Worm (Caenorhabditis elegans) whole organism, young adult: ENCODE results near the gene kin-9.

Experiments used
- B0019.2 ChIP-seq: fragments of 200-800 bp; sonication (Bioruptor generic); conservative IDR thresholded peaks from 2 replicates; pipeline ENCODE4 v1.3.6; 2022; ENCODE audit warnings: missing genetic modification reagents, missing genetic modification characterization, missing compliant biosample characterization
- B0261.1 ChIP-seq: sonication (generic microtip); optimal IDR thresholded peaks from 2 replicates; lab custom pipeline; 2016; ENCODE audit warnings: mild to moderate bottlenecking, missing genetic modification characterization, moderate library complexity, missing compliant biosample characterization
- B0336.3 ChIP-seq: fragments of 200-800 bp; sonication (Bioruptor generic); IDR thresholded peaks from 2 replicates; pipeline ENCODE4 v1.3.6; 2022; ENCODE audit warnings: missing genetic modification characterization, missing compliant biosample characterization
- C06A6.2 ChIP-seq: fragments of 200-800 bp; sonication (Bioruptor generic); conservative IDR thresholded peaks from 2 replicates; pipeline ENCODE4 v1.3.6; 2022; ENCODE audit warnings: missing genetic modification characterization, missing compliant biosample characterization
- D2030.7 ChIP-seq: fragments of 200-800 bp; sonication (Bioruptor generic); IDR thresholded peaks from 2 replicates; pipeline ENCODE4 v1.3.6; 2022; ENCODE audit warnings: missing genetic modification reagents, missing genetic modification characterization, missing compliant biosample characterization
- F10E7.11 ChIP-seq: sonication (generic microtip); optimal IDR thresholded peaks from 2 replicates; lab custom pipeline; 2017; ENCODE audit warnings: mild to moderate bottlenecking, missing genetic modification characterization, moderate library complexity, missing compliant biosample characterization
- F23B12.7 ChIP-seq: sonication (generic microtip); optimal IDR thresholded peaks from 2 replicates; lab custom pipeline; 2017; ENCODE audit warnings: missing genetic modification characterization, mild to moderate bottlenecking, missing compliant biosample characterization, antibody characterized with exemption, moderate library complexity; ENCODE audit not compliant: insufficient read depth
- F33H1.4 ChIP-seq: fragments of 200-800 bp; sonication (Bioruptor generic); IDR thresholded peaks from 2 replicates; pipeline ENCODE4 v1.3.6; 2022; ENCODE audit warnings: missing genetic modification reagents, missing genetic modification characterization, missing compliant biosample characterization
- F37B4.10 ChIP-seq: fragments of 200-800 bp; sonication (Bioruptor generic); IDR thresholded peaks from 2 replicates; pipeline ENCODE4 v1.3.6; 2022; ENCODE audit warnings: missing genetic modification characterization, missing compliant biosample characterization
- F55B11.4 ChIP-seq: sonication (generic microtip); optimal IDR thresholded peaks from 2 replicates; lab custom pipeline; 2016; ENCODE audit warnings: missing compliant biosample characterization, missing genetic modification characterization, borderline replicate concordance; ENCODE audit not compliant: insufficient read depth
- T26A5.8 ChIP-seq: sonication (generic microtip); optimal IDR thresholded peaks from 2 replicates; lab custom pipeline; 2016; ENCODE audit warnings: missing genetic modification characterization, missing compliant biosample characterization
- Y53G8AR.9 ChIP-seq: fragments of 200-800 bp; sonication (Bioruptor generic); conservative IDR thresholded peaks from 2 replicates; pipeline ENCODE4 v1.3.6; 2022; ENCODE audit warnings: missing genetic modification reagents, missing genetic modification characterization, missing compliant biosample characterization
- Y56A3A.18 ChIP-seq: fragments of 200-800 bp; sonication (Bioruptor generic); IDR thresholded peaks from 2 replicates; pipeline ENCODE4 v1.3.6; 2022; ENCODE audit warnings: missing genetic modification reagents, missing genetic modification characterization, missing compliant biosample characterization
- athp-1 ChIP-seq: sonication (generic microtip); optimal IDR thresholded peaks from 2 replicates; lab custom pipeline; 2017; ENCODE audit warnings: mild to moderate bottlenecking, missing genetic modification characterization, missing compliant biosample characterization
- attf-5 ChIP-seq: fragments of 200-800 bp; sonication (Bioruptor generic); optimal IDR thresholded peaks from 2 replicates; lab custom pipeline; 2018; ENCODE audit warnings: mild to moderate bottlenecking, missing genetic modification characterization, missing compliant biosample characterization
- attf-6 ChIP-seq: fragments of 200-800 bp; sonication (Bioruptor generic); IDR thresholded peaks from 2 replicates; pipeline ENCODE4 v1.3.6; 2022; ENCODE audit warnings: missing genetic modification reagents, missing genetic modification characterization, missing compliant biosample characterization
- bed-2 ChIP-seq: fragments of 200-800 bp; sonication (Bioruptor generic); IDR thresholded peaks from 2 replicates; pipeline ENCODE4 v1.3.6; 2022; ENCODE audit warnings: missing genetic modification reagents, missing genetic modification characterization, missing compliant biosample characterization
- cebp-2 ChIP-seq: fragments of 200-800 bp; sonication (Bioruptor generic); IDR thresholded peaks from 2 replicates; pipeline ENCODE4 v1.3.6; 2022; ENCODE audit warnings: missing genetic modification characterization, missing compliant biosample characterization
- ceh-40 ChIP-seq: fragments of 200-800 bp; sonication (Bioruptor generic); IDR thresholded peaks from 2 replicates; pipeline ENCODE4 v1.3.6; 2022; ENCODE audit warnings: missing genetic modification characterization, missing compliant biosample characterization
- ceh-79 ChIP-seq: sonication (generic microtip); optimal IDR thresholded peaks from 2 replicates; lab custom pipeline; 2017; ENCODE audit warnings: mild to moderate bottlenecking, missing genetic modification characterization, missing compliant biosample characterization
- chd-7 ChIP-seq: sonication (generic microtip); optimal IDR thresholded peaks from 2 replicates; lab custom pipeline; 2016; ENCODE audit warnings: mild to moderate bottlenecking, missing genetic modification characterization, moderate library complexity, missing compliant biosample characterization
- die-1 ChIP-seq: sonication (generic microtip); optimal IDR thresholded peaks from 2 replicates; lab custom pipeline; 2016; ENCODE audit warnings: missing genotype, mild to moderate bottlenecking, missing genetic modification characterization, missing compliant biosample characterization
- dpl-1 ChIP-seq: fragments of 150-350 bp; optimal IDR thresholded peaks from 2 replicates; lab custom pipeline; 2014; ENCODE audit warnings: missing biosample characterization, missing genetic modification reagents, missing genetic modification characterization
- egl-18 ChIP-seq: fragments of 200-800 bp; sonication (Bioruptor generic); IDR thresholded peaks from 2 replicates; pipeline ENCODE4 v1.3.6; 2022; ENCODE audit warnings: missing genetic modification reagents, missing genetic modification characterization, missing compliant biosample characterization
- egl-44 ChIP-seq: fragments of 200-800 bp; sonication (Bioruptor generic); IDR thresholded peaks from 2 replicates; pipeline ENCODE4 v1.3.6; 2022; ENCODE audit warnings: missing genetic modification reagents, missing genetic modification characterization, missing compliant biosample characterization
- gei-17 ChIP-seq: fragments of 200-800 bp; sonication (Bioruptor generic); optimal IDR thresholded peaks from 2 replicates; lab custom pipeline; 2018; ENCODE audit warnings: mild to moderate bottlenecking, missing genetic modification characterization, missing compliant biosample characterization
- him-1 ChIP-seq: sonication (generic microtip); optimal IDR thresholded peaks from 2 replicates; lab custom pipeline; 2016; ENCODE audit warnings: missing genotype, missing genetic modification reagents, missing genetic modification characterization, missing compliant biosample characterization
- hlh-26 ChIP-seq: fragments of 200-800 bp; sonication (Bioruptor generic); conservative IDR thresholded peaks from 2 replicates; pipeline ENCODE4 v1.3.6; 2022; ENCODE audit warnings: missing genetic modification reagents, missing genetic modification characterization, missing compliant biosample characterization
- hmg-1.2 ChIP-seq: fragments of 200-800 bp; sonication (Bioruptor generic); IDR thresholded peaks from 2 replicates; pipeline ENCODE4 v1.3.6; 2022; ENCODE audit warnings: missing genetic modification reagents, missing genetic modification characterization, missing compliant biosample characterization
- lag-1 ChIP-seq: fragments of 200-800 bp; sonication (Bioruptor generic); IDR thresholded peaks from 2 replicates; pipeline ENCODE4 v1.3.6; 2022; ENCODE audit warnings: missing genetic modification reagents, missing genetic modification characterization, missing compliant biosample characterization
- lin-26 ChIP-seq: fragments of 200-800 bp; sonication (Bioruptor generic); IDR thresholded peaks from 2 replicates; pipeline ENCODE4 v1.3.6; 2022; ENCODE audit warnings: missing genetic modification reagents, missing genetic modification characterization, missing compliant biosample characterization
- lin-35 ChIP-seq, 3 experiments: fragments of 150-350 bp in 2 of 3; sonication (generic microtip) in 1 of 3; optimal IDR thresholded peaks; 2 replicates each; lab custom pipeline; 2014 to 2018; ENCODE audit warnings: missing biosample characterization in 3 of 3, missing genetic modification characterization in 3 of 3, missing genetic modification reagents in 3 of 3
- lin-40 ChIP-seq: sonication (generic microtip); optimal IDR thresholded peaks from 2 replicates; lab custom pipeline; 2016; ENCODE audit warnings: missing genetic modification characterization, mild to moderate bottlenecking, missing compliant biosample characterization, missing genotype, missing genetic modification reagents
- lin-54 ChIP-seq: fragments of 200-800 bp; sonication (Bioruptor generic); optimal IDR thresholded peaks from 2 replicates; lab custom pipeline; 2018; ENCODE audit warnings: mild to moderate bottlenecking, missing genetic modification characterization, missing compliant biosample characterization
- madf-6 ChIP-seq: fragments of 200-800 bp; sonication (Bioruptor generic); IDR thresholded peaks from 2 replicates; pipeline ENCODE4 v1.3.6; 2022; ENCODE audit warnings: missing genetic modification reagents, missing genetic modification characterization, missing compliant biosample characterization
- nfya-2 ChIP-seq: fragments of 200-800 bp; sonication (Bioruptor generic); IDR thresholded peaks from 2 replicates; pipeline ENCODE4 v1.3.6; 2022; ENCODE audit warnings: missing genetic modification reagents, missing genetic modification characterization, missing compliant biosample characterization
- nhr-120 ChIP-seq: fragments of 200-800 bp; sonication (Bioruptor generic); IDR thresholded peaks from 2 replicates; pipeline ENCODE4 v1.3.6; 2022; ENCODE audit warnings: missing genetic modification characterization, missing compliant biosample characterization
- nhr-179 ChIP-seq: sonication (generic microtip); optimal IDR thresholded peaks from 2 replicates; lab custom pipeline; 2016; ENCODE audit warnings: mild to moderate bottlenecking, missing genetic modification characterization, missing compliant biosample characterization
- pbrm-1 ChIP-seq: fragments of 200-800 bp; sonication (Bioruptor generic); IDR thresholded peaks from 2 replicates; pipeline ENCODE4 v1.3.6; 2022; ENCODE audit warnings: missing genetic modification reagents, missing genetic modification characterization, missing compliant biosample characterization
- rpc-1 ChIP-seq, 2 experiments: fragments of 150-350 bp in 1 of 2; sonication (generic microtip) in 1 of 2; optimal IDR thresholded peaks; 2 replicates each; lab custom pipeline; 2014 to 2018; ENCODE audit warnings: missing biosample characterization in 1 of 2, missing genetic modification characterization in 1 of 2, missing genetic modification reagents in 1 of 2, missing genotype in 1 of 2
- sdz-38 ChIP-seq: sonication (generic microtip); optimal IDR thresholded peaks from 2 replicates; lab custom pipeline; 2016; ENCODE audit warnings: missing genotype, missing genetic modification characterization, missing compliant biosample characterization
- snpc-4 ChIP-seq, 5 experiments: fragments of 150-350 bp in 1 of 5; sonication (generic microtip) in 4 of 5; optimal IDR thresholded peaks; 2 replicates each; lab custom pipeline; 2014 to 2018; ENCODE audit warnings: missing genetic modification characterization in 5 of 5, missing biosample characterization in 3 of 5, antibody characterized with exemption in 2 of 5, mild to moderate bottlenecking in 2 of 5, missing compliant biosample characterization in 2 of 5, missing genotype in 2 of 5, moderate library complexity in 2 of 5, missing genetic modification reagents in 1 of 5
- tbp1 ChIP-seq: fragments of 200-800 bp; sonication (Bioruptor generic); optimal IDR thresholded peaks from 2 replicates; lab custom pipeline; 2018; ENCODE audit warnings: mild to moderate bottlenecking, missing genetic modification characterization, missing compliant biosample characterization
- tbx-9 ChIP-seq: sonication (generic microtip); optimal IDR thresholded peaks from 2 replicates; lab custom pipeline; 2016; ENCODE audit warnings: borderline replicate concordance, missing genetic modification characterization, inconsistent platforms, missing compliant biosample characterization
- unc-130 ChIP-seq: sonication (generic microtip); optimal IDR thresholded peaks from 2 replicates; lab custom pipeline; 2016; ENCODE audit warnings: missing genetic modification reagents, missing genetic modification characterization, missing compliant biosample characterization
- unc-62 ChIP-seq: fragments of 150-350 bp; optimal IDR thresholded peaks from 2 replicates; lab custom pipeline; 2014; ENCODE audit warnings: missing biosample characterization, missing genetic modification reagents, missing genetic modification characterization
- ztf-18 ChIP-seq: sonication (generic microtip); optimal IDR thresholded peaks from 2 replicates; lab custom pipeline; 2016; ENCODE audit warnings: missing genotype, mild to moderate bottlenecking, missing genetic modification characterization, missing compliant biosample characterization
- ztf-28 ChIP-seq: fragments of 200-800 bp; sonication (Bioruptor generic); IDR thresholded peaks from 2 replicates; pipeline ENCODE4 v1.3.6; 2022; ENCODE audit warnings: missing genetic modification reagents, missing genetic modification characterization, missing compliant biosample characterization
- ztf-3 ChIP-seq: fragments of 200-800 bp; sonication (Bioruptor generic); optimal IDR thresholded peaks from 2 replicates; lab custom pipeline; 2018; ENCODE audit warnings: mild to moderate bottlenecking, missing genetic modification characterization, missing compliant biosample characterization

Gene kin-9

DNA sequence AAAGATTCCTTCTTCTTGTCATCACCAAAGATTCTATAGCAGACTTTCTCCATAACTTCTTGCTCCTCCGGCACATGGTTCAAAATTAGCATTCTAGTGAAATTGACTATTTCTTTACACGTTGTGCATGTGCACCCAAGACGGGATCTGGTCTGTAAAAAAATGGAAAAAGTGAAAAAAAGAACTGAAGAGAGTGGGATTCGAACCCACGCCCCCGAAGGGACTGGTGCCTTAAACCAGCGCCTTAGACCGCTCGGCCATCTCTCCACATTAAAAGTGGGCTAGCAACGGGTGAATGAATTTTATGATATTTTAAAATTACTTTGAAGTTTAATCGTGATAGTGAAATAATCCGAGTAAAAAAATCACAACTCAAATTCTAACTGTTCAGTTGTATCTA, 14.7 kb upstream of the kin-9 start:
- TF ChIP-seq gei-17 (GFP tag; lab: Kevin White, UChicago) (no peak), attf-6 (GFP tag; lab: Robert Waterston, UW) (no peak), lin-40 (no peak), pbrm-1 (GFP tag; lab: Robert Waterston, UW) (peak; percentile 67; the same call in 1 of the 2 replicates), bed-2 (GFP tag; lab: Robert Waterston, UW) (no peak), ceh-40 (GFP tag; lab: Robert Waterston, UW) (no peak), egl-44 (GFP tag; lab: Robert Waterston, UW) (no peak), lin-26 (GFP tag; lab: Robert Waterston, UW) (peak; percentile 77), T26A5.8 (tag; lab: Kevin White, UChicago) (no peak), hmg-1.2 (GFP tag; lab: Robert Waterston, UW) (peak; percentile 33; the same call in 1 of the 2 replicates), sdz-38 (tag; lab: Kevin White, UChicago) (no peak), B0336.3 (GFP tag; lab: Robert Waterston, UW) (no peak), snpc-4 (GFP tag; optimal IDR thresholded peaks at IDR 0.05; lab: Kevin White, UChicago) (no peak), snpc-4 (tag; optimal IDR thresholded peaks at IDR 0.05; lab: Kevin White, UChicago) (peak in 1 of 4 experiments; percentile 38), lin-35 (GFP tag; optimal IDR thresholded peaks at IDR 0.05; lab: Kevin White, UChicago) (no peak), Y53G8AR.9 (GFP tag; lab: Robert Waterston, UW) (0 out of 2 replicates have a peak, but pooled peaks have one; percentile 38), ztf-28 (GFP tag; lab: Robert Waterston, UW) (no peak), rpc-1 (optimal IDR thresholded peaks at IDR 0.05; lab: Kevin White, UChicago) (peak; percentile 66), rpc-1 (tag; optimal IDR thresholded peaks at IDR 0.05; lab: Kevin White, UChicago) (peak; percentile 82), cebp-2 (GFP tag; lab: Robert Waterston, UW) (no peak), nhr-120 (GFP tag; lab: Robert Waterston, UW) (no peak), egl-18 (no peak), F33H1.4 (no peak), Y56A3A.18 (0 out of 2 replicates have a peak, but pooled peaks have one; percentile 35), F23B12.7 (tag; lab: Kevin White, UChicago) (no peak), ceh-79 (tag; lab: Kevin White, UChicago) (no peak), F37B4.10 (GFP tag; lab: Robert Waterston, UW) (no peak), unc-130 (GFP tag; lab: Kevin White, UChicago) (no peak), nhr-179 (tag; lab: Kevin White, UChicago) (no peak), F55B11.4 (tag; lab: Kevin White, UChicago) (no peak), tbp1 (GFP tag; lab: Kevin White, UChicago) (peak; percentile 86), him-1 (tag; lab: Kevin White, UChicago) (peak; percentile 28), chd-7 (tag; lab: Kevin White, UChicago) (no peak), athp-1 (tag; lab: Kevin White, UChicago) (no peak), B0019.2 (no peak), die-1 (tag; lab: Kevin White, UChicago) (peak; percentile 35), unc-62 (no peak), attf-5 (no peak), ztf-3 (GFP tag; lab: Kevin White, UChicago) (no peak), F10E7.11 (tag; lab: Kevin White, UChicago) (no peak), madf-6 (no peak), lin-54 (GFP tag; lab: Kevin White, UChicago) (no peak), nfya-2 (GFP tag; lab: Robert Waterston, UW) (no peak), D2030.7 (GFP tag; lab: Robert Waterston, UW) (peak; percentile 60), dpl-1 (GFP tag; lab: Kevin White, UChicago) (no peak), B0261.1 (tag; lab: Kevin White, UChicago) (peak; percentile 65), tbx-9 (tag; lab: Kevin White, UChicago) (no peak), C06A6.2 (no peak), hlh-26 (no peak), ztf-18 (tag; lab: Kevin White, UChicago) (no peak), lag-1 (no peak)
